Worm (Caenorhabditis elegans): Measurements from ENCODE around the gene str-37.

- TF ChIP-seq jun-1 (tag; optimal IDR thresholded peaks at IDR 0.05), result no peak
- TF ChIP-seq madf-5 (GFP tag; IDR thresholded peaks at IDR 0.05), result 0 out of 4 replicates have a peak, but pooled peaks of 1 of the 2 experiments have one; percentile 44
- no peak for TF ChIP-seq unc-62 (GFP tag; optimal IDR thresholded peaks at IDR 0.05 in 1 of 2)
- TF ChIP-seq unc-62 (tag; optimal IDR thresholded peaks at IDR 0.05), result no peak
- no peak for TF ChIP-seq ceh-32 (tag; optimal IDR thresholded peaks at IDR 0.05; ENCODE audit: poor library complexity)
- TF ChIP-seq mdt-29 (GFP tag; IDR thresholded peaks at IDR 0.05), result no peak
- no peak for TF ChIP-seq tra-1 (GFP tag; IDR thresholded peaks at IDR 0.05)
- no peak for TF ChIP-seq madf-9 (GFP tag; conservative IDR thresholded peaks at IDR 0.05)
- peak; percentile 26 for TF ChIP-seq dve-1 (tag; optimal IDR thresholded peaks at IDR 0.05; ENCODE audit: insufficient read depth)
- peak; percentile 46 for TF ChIP-seq ama-1 (optimal IDR thresholded peaks at IDR 0.05)
These were observed 43.8 kb downstream of the str-37 start for ce11 chrV:13371336-13371735.

All from whole organism, L4 larva.